Fruit fly (Drosophila melanogaster): ENCODE data around the gene CG4520.

dm6 chr3R:15775242-15775641, 30.8 kb downstream of the CG4520 start, which contains the start of gene CG45207:
- TF ChIP-seq lbe (GFP tag; optimal IDR thresholded peaks at IDR 0.05) (no peak), emc (GFP tag; optimal IDR thresholded peaks at IDR 0.05) (no peak), schlank (tag; optimal IDR thresholded peaks at IDR 0.05) (no peak), CG10959 (GFP tag; IDR thresholded peaks at IDR 0.05) (no peak), NC2α (GFP tag; optimal IDR thresholded peaks at IDR 0.05) (no peak)

Data from whole organism, embryonic.